Fruit fly (Drosophila melanogaster): ENCODE data around the gene CG33178.

CG33178 gene

dm6 chrX:15043700-15044225 lies 38.9 kb upstream of the CG33178 start, which contains the start of gene CG5541 (continued):
- TF ChIP-seq CG1792 (GFP tag; optimal IDR thresholded peaks at IDR 0.05), result no peak
- no peak for TF ChIP-seq CG16779 (GFP tag; IDR thresholded peaks at IDR 0.05)
- no peak for TF ChIP-seq klu (GFP tag; IDR thresholded peaks at IDR 0.05)
- 0 out of 2 replicates have a peak, but pooled peaks have one; percentile 15 for TF ChIP-seq Rx (GFP tag; IDR thresholded peaks at IDR 0.05)
- no peak for TF ChIP-seq CrebB (tag; optimal IDR thresholded peaks at IDR 0.05)
- TF ChIP-seq Dp (GFP tag; optimal IDR thresholded peaks at IDR 0.05), result no peak
- no peak for TF ChIP-seq B-H1 (GFP tag; IDR thresholded peaks at IDR 0.05)
- no peak for TF ChIP-seq CG12942 (GFP tag; optimal IDR thresholded peaks at IDR 0.05)
- no peak for TF ChIP-seq psq (GFP tag; optimal IDR thresholded peaks at IDR 0.05)
- TF ChIP-seq CG17385 (GFP tag; optimal IDR thresholded peaks at IDR 0.05), result no peak
- TF ChIP-seq dan (GFP tag; IDR thresholded peaks at IDR 0.05), result no peak
- no peak for TF ChIP-seq CG18262 (tag; optimal IDR thresholded peaks at IDR 0.05)
- TF ChIP-seq Camta (GFP tag; optimal IDR thresholded peaks at IDR 0.05), result no peak
- no peak for TF ChIP-seq CG10431 (GFP tag; optimal IDR thresholded peaks at IDR 0.05)
- no peak for TF ChIP-seq Poxn (GFP tag; IDR thresholded peaks at IDR 0.05)
- TF ChIP-seq Lim3 (GFP tag; IDR thresholded peaks at IDR 0.05), result no peak
- TF ChIP-seq trh (GFP tag; optimal IDR thresholded peaks at IDR 0.05), result no peak
- no peak for TF ChIP-seq ash1 (GFP tag; optimal IDR thresholded peaks at IDR 0.05)
- TF ChIP-seq ATbp (GFP tag; optimal IDR thresholded peaks at IDR 0.05), result no peak
- no peak for TF ChIP-seq HHEX (GFP tag; optimal IDR thresholded peaks at IDR 0.05)
- TF ChIP-seq Fer1 (GFP tag; optimal IDR thresholded peaks at IDR 0.05), result peak; percentile 56
- no peak for TF ChIP-seq wek (GFP tag; optimal IDR thresholded peaks at IDR 0.05)
- no peak for TF ChIP-seq CG8281 (tag; optimal IDR thresholded peaks at IDR 0.05)
- TF ChIP-seq onecut (GFP tag; IDR thresholded peaks at IDR 0.05), result no peak
- TF ChIP-seq CG10267 (tag; optimal IDR thresholded peaks at IDR 0.05), result no peak
- TF ChIP-seq CG2875 (GFP tag; optimal IDR thresholded peaks at IDR 0.05), result no peak
- no peak for TF ChIP-seq slou (GFP tag; optimal IDR thresholded peaks at IDR 0.05)
- TF ChIP-seq CG12391 (tag; optimal IDR thresholded peaks at IDR 0.05), result peak; percentile 21
- no peak for TF ChIP-seq CG2202 (tag; optimal IDR thresholded peaks at IDR 0.05)
- no peak for TF ChIP-seq zfh1 (GFP tag; IDR thresholded peaks at IDR 0.05)
- TF ChIP-seq vfl (GFP tag; optimal IDR thresholded peaks at IDR 0.05), result no peak
- TF ChIP-seq slp2 (GFP tag; optimal IDR thresholded peaks at IDR 0.05), result no peak
- no peak for TF ChIP-seq fd96Cb (tag; optimal IDR thresholded peaks at IDR 0.05)
- no peak for TF ChIP-seq CG8089 (GFP tag; optimal IDR thresholded peaks at IDR 0.05)
- TF ChIP-seq CG6272 (GFP tag; IDR thresholded peaks at IDR 0.05), result no peak

dm6 chrX:15045608-15046007 lies 37.0 kb upstream of the CG33178 start:
- TF ChIP-seq gsb-n (tag; optimal IDR thresholded peaks at IDR 0.05), result no peak
- TF ChIP-seq Hr78 (GFP tag; optimal IDR thresholded peaks at IDR 0.05), result no peak
- no peak for TF ChIP-seq cas (GFP tag; IDR thresholded peaks at IDR 0.05)
- peak; percentile 28; the same call in 1 of the 2 replicates for TF ChIP-seq GATAe (GFP tag; conservative IDR thresholded peaks at IDR 0.05)
- no peak for TF ChIP-seq Jarid2 (GFP tag; optimal IDR thresholded peaks at IDR 0.05)
- no peak for TF ChIP-seq H15 (GFP tag; IDR thresholded peaks at IDR 0.05)
- TF ChIP-seq Med (GFP tag), result peak; percentile 16
- peak; percentile 50 for TF ChIP-seq CG6654 (GFP tag; optimal IDR thresholded peaks at IDR 0.05)
- TF ChIP-seq nom (GFP tag; optimal IDR thresholded peaks at IDR 0.05), result peak; percentile 19
- TF ChIP-seq run (tag; optimal IDR thresholded peaks at IDR 0.05), result no peak
- TF ChIP-seq Doc2 (GFP tag; IDR thresholded peaks at IDR 0.05), result no peak
- peak; percentile 42 for TF ChIP-seq grn (GFP tag; optimal IDR thresholded peaks at IDR 0.05)
- TF ChIP-seq exex (tag; optimal IDR thresholded peaks at IDR 0.05), result no peak
- TF ChIP-seq z (GFP tag; IDR thresholded peaks at IDR 0.05), result peak; percentile 69; the same call in 1 of the 3 replicates

Data from whole organism, embryonic.